Fruit fly (Drosophila melanogaster): ENCODE results near the gene Cyp4ac1.

dm6 chr2L:5290530-5290929 is 26.7 kb downstream of the Cyp4ac1 start:
- TF ChIP-seq Dfd (GFP tag; optimal IDR thresholded peaks at IDR 0.05) (no peak), Hr78 (GFP tag; optimal IDR thresholded peaks at IDR 0.05) (no peak), h (GFP tag; optimal IDR thresholded peaks at IDR 0.05) (peak; percentile 15), CG32264 (GFP tag; optimal IDR thresholded peaks at IDR 0.05) (no peak), HLH106 (tag; optimal IDR thresholded peaks at IDR 0.05) (peak; percentile 33), OdsH (GFP tag; optimal IDR thresholded peaks at IDR 0.05) (no peak), pan (optimal IDR thresholded peaks at IDR 0.05) (no peak), usp (GFP tag; optimal IDR thresholded peaks at IDR 0.05) (no peak), Abd-B (GFP tag; optimal IDR thresholded peaks at IDR 0.05) (no peak), sage (GFP tag; optimal IDR thresholded peaks at IDR 0.05) (no peak), lola (GFP tag; optimal IDR thresholded peaks at IDR 0.05) (no peak), jim (GFP tag; optimal IDR thresholded peaks at IDR 0.05) (no peak), Hr83 (GFP tag; optimal IDR thresholded peaks at IDR 0.05; ENCODE audit: poor library complexity, severe bottlenecking) (no peak)
